Fruit fly (Drosophila melanogaster) whole organism, wandering third instar larva: Measurements from ENCODE around the gene CG14995.

ENCODE experiments used
- CrebA ChIP-seq: fragments of 200-800 bp; sonication (Bioruptor generic); optimal IDR thresholded peaks from 2 replicates; lab custom pipeline; 2016; ENCODE audit warnings: missing biosample characterization, mild to moderate bottlenecking, missing genetic modification characterization, borderline replicate concordance
- OdsH ChIP-seq: fragments of 200-800 bp; sonication (Bioruptor generic); optimal IDR thresholded peaks from 2 replicates; lab custom pipeline; 2016; ENCODE audit warnings: missing biosample characterization, mild to moderate bottlenecking, missing genetic modification characterization
- ey ChIP-seq: fragments of 200-800 bp; sonication (Bioruptor generic); optimal IDR thresholded peaks from 2 replicates; lab custom pipeline; 2016; ENCODE audit warnings: missing biosample characterization, missing genetic modification characterization
- h ChIP-seq: fragments of 200-800 bp; sonication (Bioruptor generic); optimal IDR thresholded peaks from 3 replicates; lab custom pipeline; 2016; ENCODE audit warnings: missing biosample characterization, mild to moderate bottlenecking, missing genetic modification characterization
- jim ChIP-seq: fragments of 175-275, 200-325 bp; sonication (Bioruptor generic); optimal IDR thresholded peaks from 2 replicates; lab custom pipeline; 2016; ENCODE audit warnings: missing biosample characterization, mild to moderate bottlenecking, missing genetic modification characterization
- psq ChIP-seq: fragments of 200-800 bp; sonication (Bioruptor generic); optimal IDR thresholded peaks from 3 replicates; lab custom pipeline; 2017; ENCODE audit warnings: missing biosample characterization, mild to moderate bottlenecking, missing genetic modification characterization, moderate library complexity
- sage ChIP-seq: fragments of 200-800 bp; sonication (Bioruptor generic); optimal IDR thresholded peaks from 2 replicates; lab custom pipeline; 2016; ENCODE audit warnings: missing biosample characterization, mild to moderate bottlenecking, missing genetic modification characterization
- usp ChIP-seq: fragments of >200 bp; optimal IDR thresholded peaks from 2 replicates; lab custom pipeline; 2017; ENCODE audit warnings: missing biosample characterization, missing genetic modification characterization

DNA sequence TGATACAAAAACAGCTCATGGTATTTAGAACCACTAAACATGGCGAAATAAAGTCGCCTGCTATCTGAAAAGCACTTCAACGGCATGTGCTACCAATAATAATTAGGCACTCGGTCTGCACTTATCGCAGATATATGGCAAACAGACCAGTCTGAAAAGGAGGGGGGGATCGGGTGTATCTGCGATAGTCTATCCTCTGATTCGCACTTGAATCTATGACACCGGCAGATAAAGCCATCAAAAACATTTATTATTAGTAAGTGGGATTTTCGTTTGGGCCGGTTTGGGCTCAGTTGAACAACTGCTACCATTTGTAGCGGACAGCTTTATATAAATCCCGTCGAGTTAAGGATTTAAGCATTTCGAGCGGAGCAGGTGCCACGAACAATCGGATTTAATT lies 15.8 kb downstream of the CG14995 start, which contains the start of gene CG14989:
- no peak for TF ChIP-seq psq (GFP tag; lab: Kevin White, UChicago)
- no peak for TF ChIP-seq h (GFP tag; lab: Kevin White, UChicago)
- TF ChIP-seq OdsH = no peak
- TF ChIP-seq sage (GFP tag; lab: Kevin White, UChicago) = no peak
- TF ChIP-seq usp (GFP tag; lab: Kevin White, UChicago) = no peak
- TF ChIP-seq CrebA (GFP tag; lab: Kevin White, UChicago) = no peak
- TF ChIP-seq jim (GFP tag; lab: Kevin White, UChicago) = no peak
- no peak for TF ChIP-seq ey
